Worm (Caenorhabditis elegans) whole organism, mixed stage, embryonic: ENCODE results near the gene cut-6.

Source experiments
- lin-13 ChIP-seq: fragments of 150-350 bp; optimal IDR thresholded peaks from 2 replicates; lab custom pipeline; 2014; ENCODE audit warnings: missing biosample characterization, missing genetic modification characterization
- lin-32 ChIP-seq: fragments of 200-800 bp; sonication (Bioruptor generic); optimal IDR thresholded peaks from 2 replicates; lab custom pipeline; 2018; ENCODE audit warnings: mild to moderate bottlenecking, missing genetic modification characterization, missing compliant biosample characterization
- lsy-2 ChIP-seq: fragments of 150-350 bp; optimal IDR thresholded peaks from 2 replicates; lab custom pipeline; 2014; ENCODE audit warnings: missing biosample characterization, missing genetic modification characterization
- mab-5 ChIP-seq: fragments of 150-350 bp; optimal IDR thresholded peaks from 2 replicates; lab custom pipeline; 2014; ENCODE audit warnings: missing biosample characterization, missing genetic modification characterization
- mep-1 ChIP-seq: fragments of 150-350 bp; optimal IDR thresholded peaks from 2 replicates; lab custom pipeline; 2017; ENCODE audit warnings: missing biosample characterization, missing genetic modification reagents, missing genetic modification characterization, inconsistent platforms
- nhr-237 ChIP-seq: fragments of 150-350 bp; optimal IDR thresholded peaks from 2 replicates; lab custom pipeline; 2014; ENCODE audit warnings: missing biosample characterization, missing genetic modification characterization
- tbx-8 ChIP-seq: fragments of 200-800 bp; sonication (Bioruptor generic); optimal IDR thresholded peaks from 2 replicates; lab custom pipeline; 2018; ENCODE audit warnings: mild to moderate bottlenecking, missing genetic modification characterization, moderate library complexity, missing compliant biosample characterization
- unc-120 ChIP-seq: sonication (generic microtip); optimal IDR thresholded peaks from 2 replicates; lab custom pipeline; 2017; ENCODE audit warnings: missing genetic modification characterization, missing compliant biosample characterization; ENCODE audit not compliant: poor library complexity, severe bottlenecking
- unc-62 ChIP-seq: fragments of 150-350 bp; optimal IDR thresholded peaks from 2 replicates; lab custom pipeline; 2014; ENCODE audit warnings: missing biosample characterization, missing genetic modification reagents, missing genetic modification characterization
- ztf-11 ChIP-seq: fragments of 150-350 bp; optimal IDR thresholded peaks from 2 replicates; lab custom pipeline; 2014; ENCODE audit warnings: missing biosample characterization, missing genetic modification characterization

ce11 chrIII:10945537-10945936 is 34.3 kb downstream of the cut-6 start:
- TF ChIP-seq lin-32 (GFP tag; lab: Kevin White, UChicago): no peak
- TF ChIP-seq unc-120 (tag; lab: Kevin White, UChicago): no peak
- TF ChIP-seq nhr-237 (tag; lab: Kevin White, UChicago): no peak
- TF ChIP-seq lsy-2: no peak
- TF ChIP-seq mab-5 (tag; lab: Kevin White, UChicago): no peak
- no peak for TF ChIP-seq ztf-11 (tag; lab: Kevin White, UChicago)
- TF ChIP-seq tbx-8 (GFP tag; lab: Kevin White, UChicago): no peak
- TF ChIP-seq unc-62: no peak
- TF ChIP-seq mep-1 (tag; lab: Kevin White, UChicago): no peak
- TF ChIP-seq lin-13 (tag; lab: Kevin White, UChicago): no peak
